Fruit fly (Drosophila melanogaster): ENCODE results near the gene Sbds.
A peak's percentile ranks its signal among the peaks of the same experiment; 100 is the strongest.

The Sbds gene

dm6 chr3L:6752278-6753096 lies at the start of gene Sbds, which contains the start of gene velo:
Sbds (plus strand) TSS chr3L:6752913.
velo (minus strand) TSS chr3L:6752752.
- TF ChIP-seq CG16779 (tag; optimal IDR thresholded peaks at IDR 0.05) (no peak), CG8319 (GFP tag; optimal IDR thresholded peaks at IDR 0.05) (no peak), Smox (GFP tag; optimal IDR thresholded peaks at IDR 0.05) (peak; percentile 16), topi (GFP tag; optimal IDR thresholded peaks at IDR 0.05) (peak; percentile 4), Ets96B (tag; optimal IDR thresholded peaks at IDR 0.05) (peak; percentile 33), Lpt (GFP tag; optimal IDR thresholded peaks at IDR 0.05) (peak; percentile 13), dac (GFP tag; optimal IDR thresholded peaks at IDR 0.05) (peak; percentile 8), Eip78C (GFP tag) (peak; percentile 59), eg (GFP tag; IDR thresholded peaks at IDR 0.05) (peak; percentile 27; the same call in 1 of the 3 replicates), CG31627 (GFP tag; optimal IDR thresholded peaks at IDR 0.05) (peak; percentile 25), Sox102F (GFP tag; optimal IDR thresholded peaks at IDR 0.05) (no peak), CG8119 (GFP tag; IDR thresholded peaks at IDR 0.05) (0 out of 3 replicates have a peak, but pooled peaks have one; percentile 46), CG6163 (GFP tag; IDR thresholded peaks at IDR 0.05) (peak; percentile 61), Hr39 (GFP tag; optimal IDR thresholded peaks at IDR 0.05) (peak; percentile 19), dsx (GFP tag; optimal IDR thresholded peaks at IDR 0.05; ENCODE audit: poor library complexity, severe bottlenecking) (peak; percentile 39), Met (GFP tag; optimal IDR thresholded peaks at IDR 0.05) (peak; percentile 37), CG10631 (GFP tag; optimal IDR thresholded peaks at IDR 0.05) (peak; percentile 65), OdsH (GFP tag; optimal IDR thresholded peaks at IDR 0.05) (no peak), achi (GFP tag; optimal IDR thresholded peaks at IDR 0.05) (peak; percentile 46), esn (GFP tag; optimal IDR thresholded peaks at IDR 0.05) (peak; percentile 36), CG15336 (GFP tag; IDR thresholded peaks at IDR 0.05) (peak; percentile 36; the same call in 1 of the 2 replicates), CG11762 (GFP tag; optimal IDR thresholded peaks at IDR 0.05; ENCODE audit: insufficient read depth) (peak; percentile 17), CG11902 (GFP tag; optimal IDR thresholded peaks at IDR 0.05) (no peak), Eip75B (GFP tag; optimal IDR thresholded peaks at IDR 0.05) (peak; percentile 18), lz (GFP tag; optimal IDR thresholded peaks at IDR 0.05) (peak; percentile 37), salr (GFP tag; optimal IDR thresholded peaks at IDR 0.05) (peak in 1 of 2 experiments; percentile 38), acj6 (GFP tag; optimal IDR thresholded peaks at IDR 0.05) (peak; percentile 58), fkh (GFP tag; optimal IDR thresholded peaks at IDR 0.05) (no peak), Ets21C (GFP tag; optimal IDR thresholded peaks at IDR 0.05) (peak; percentile 18), Sox14 (GFP tag; optimal IDR thresholded peaks at IDR 0.05) (peak; percentile 47), Hr38 (GFP tag; optimal IDR thresholded peaks at IDR 0.05) (no peak), CG8632 (GFP tag; optimal IDR thresholded peaks at IDR 0.05) (peak; percentile 35), CG3032 (tag; optimal IDR thresholded peaks at IDR 0.05) (peak; percentile 27), Blimp-1 (GFP tag; optimal IDR thresholded peaks at IDR 0.05) (peak; percentile 44), cyc (GFP tag; optimal IDR thresholded peaks at IDR 0.05) (peak; percentile 6), Sox15 (GFP tag; optimal IDR thresholded peaks at IDR 0.05) (no peak)

dm6 chr3L:6703368-6703807 lies 49.3 kb upstream of the Sbds start, which contains the start of gene SP1173:
SP1173 (minus strand) TSS chr3L:6703521.
- TF ChIP-seq CG6276 (GFP tag; optimal IDR thresholded peaks at IDR 0.05) (peak; percentile 2), Hr4 (GFP tag; optimal IDR thresholded peaks at IDR 0.05) (no peak), CG6163 (GFP tag; IDR thresholded peaks at IDR 0.05) (peak; percentile 68; the same call in 1 of the 3 replicates), esn (GFP tag; optimal IDR thresholded peaks at IDR 0.05) (no peak), achi (GFP tag; optimal IDR thresholded peaks at IDR 0.05) (peak; percentile 0), ss (GFP tag; optimal IDR thresholded peaks at IDR 0.05) (peak in 1 of 2 experiments; percentile 3), CG3919 (GFP tag; optimal IDR thresholded peaks at IDR 0.05) (peak; percentile 53), CG6854 (GFP tag; optimal IDR thresholded peaks at IDR 0.05) (peak; percentile 64), Eip78C (GFP tag) (peak; percentile 51), CG16779 (tag; optimal IDR thresholded peaks at IDR 0.05) (no peak), net (GFP tag; optimal IDR thresholded peaks at IDR 0.05) (peak; percentile 67), CG1621 (tag; optimal IDR thresholded peaks at IDR 0.05) (peak; percentile 71), CG15336 (GFP tag; IDR thresholded peaks at IDR 0.05) (peak; percentile 60), Lpt (GFP tag; optimal IDR thresholded peaks at IDR 0.05) (peak; percentile 20), eg (GFP tag; IDR thresholded peaks at IDR 0.05) (peak; percentile 59; the same call in 2 of the 3 replicates), CG9139 (GFP tag; optimal IDR thresholded peaks at IDR 0.05) (peak; percentile 1)
